Fruit fly (Drosophila melanogaster) whole organism, embryonic: Measurements from ENCODE around the gene CG3902.

Source experiments
- Antp ChIP-seq: fragments of 200-800 bp; sonication (Bioruptor generic); optimal IDR thresholded peaks from 3 replicates; lab custom pipeline; 2016; ENCODE audit warnings: missing biosample characterization, missing genetic modification characterization
- CG10462 ChIP-seq: fragments of 200-800 bp; sonication (Bioruptor generic); optimal IDR thresholded peaks from 2 replicates; lab custom pipeline; 2016; ENCODE audit warnings: missing biosample characterization, missing genetic modification characterization
- CG11247 ChIP-seq: fragments of 200-800 bp; sonication (Bioruptor generic); IDR thresholded peaks from 2 replicates; pipeline ENCODE4 v1.3.6; 2022; ENCODE audit warnings: missing biosample characterization, missing genetic modification characterization
- CG13894 ChIP-seq: fragments of 200-800 bp; sonication (Bioruptor generic); optimal IDR thresholded peaks from 3 replicates; lab custom pipeline; 2018; ENCODE audit warnings: missing biosample characterization, mild to moderate bottlenecking, missing genetic modification characterization, moderate library complexity
- CG14050 ChIP-seq: fragments of 200-800 bp; sonication (Bioruptor generic); IDR thresholded peaks from 3 replicates; pipeline ENCODE4 v1.3.6; 2022; ENCODE audit warnings: missing biosample characterization, missing genetic modification characterization
- CG1529 ChIP-seq: fragments of 200-800 bp; sonication (Bioruptor generic); optimal IDR thresholded peaks from 3 replicates; lab custom pipeline; 2018; ENCODE audit warnings: missing biosample characterization, missing genetic modification characterization
- CG16815 ChIP-seq: fragments of 200-800 bp; sonication (Bioruptor generic); optimal IDR thresholded peaks from 3 replicates; lab custom pipeline; 2017; ENCODE audit warnings: missing biosample characterization, mild to moderate bottlenecking, missing genetic modification characterization
- CG17328 ChIP-seq: fragments of 200-800 bp; sonication (Bioruptor generic); IDR thresholded peaks from 2 replicates; pipeline ENCODE4 v1.3.6; 2022; ENCODE audit warnings: missing biosample characterization, missing genetic modification characterization
- CG17361 ChIP-seq: fragments of 200-800 bp; sonication (Bioruptor generic); IDR thresholded peaks from 3 replicates; pipeline ENCODE4 v1.3.6; 2022; ENCODE audit warnings: missing biosample characterization, missing genetic modification characterization
- CG17612 ChIP-seq: fragments of 200-800 bp; sonication (Bioruptor generic); IDR thresholded peaks from 2 replicates; pipeline ENCODE4 v1.3.6; 2022; ENCODE audit warnings: missing biosample characterization, missing genetic modification characterization
- CG31365 ChIP-seq: fragments of 200-800 bp; sonication (Bioruptor generic); optimal IDR thresholded peaks from 2 replicates; lab custom pipeline; 2018; ENCODE audit warnings: missing biosample characterization, mild to moderate bottlenecking, missing genetic modification characterization
- CG3726 ChIP-seq: fragments of 200-800 bp; sonication (Bioruptor generic); IDR thresholded peaks from 3 replicates; pipeline ENCODE4, ENCODE4 v1.3.6; 2022; ENCODE audit warnings: missing biosample characterization, missing genetic modification characterization
- CG4730 ChIP-seq: fragments of 200-800 bp; sonication (Bioruptor generic); IDR thresholded peaks from 2 replicates; pipeline ENCODE4 v1.3.6; 2022; ENCODE audit warnings: missing biosample characterization, missing genetic modification characterization
- CG5245 ChIP-seq: fragments of 200-800 bp; sonication (Bioruptor generic); optimal IDR thresholded peaks from 3 replicates; lab custom pipeline; 2016; ENCODE audit warnings: missing biosample characterization, missing genetic modification characterization
- CG7556 ChIP-seq: fragments of 200-800 bp; sonication (Bioruptor generic); optimal IDR thresholded peaks from 2 replicates; lab custom pipeline; 2017; ENCODE audit warnings: missing biosample characterization, mild to moderate bottlenecking, missing genetic modification characterization
- CG7786 ChIP-seq: fragments of 200-800 bp; sonication (Bioruptor generic); optimal IDR thresholded peaks from 2 replicates; lab custom pipeline; 2016; ENCODE audit warnings: missing biosample characterization, missing genetic modification characterization
- CG8359 ChIP-seq: fragments of 200-800 bp; sonication (Bioruptor generic); optimal IDR thresholded peaks from 2 replicates; lab custom pipeline; 2017; ENCODE audit warnings: missing biosample characterization, mild to moderate bottlenecking, missing genetic modification characterization, borderline replicate concordance
- CG8765 ChIP-seq: fragments of 200-800 bp; sonication (Bioruptor generic); IDR thresholded peaks from 2 replicates; pipeline ENCODE4 v1.3.6; 2022; ENCODE audit warnings: missing biosample characterization, missing genetic modification characterization
- CTCF ChIP-seq: fragments of 200-800 bp; sonication (Bioruptor generic); optimal IDR thresholded peaks from 2 replicates; lab custom pipeline; 2017; ENCODE audit warnings: missing biosample characterization, mild to moderate bottlenecking, missing genetic modification characterization, moderate library complexity
- CkIIα-i1 ChIP-seq: fragments of 200-800 bp; sonication (Bioruptor generic); IDR thresholded peaks from 2 replicates; pipeline ENCODE4 v1.3.6; 2022; ENCODE audit warnings: missing biosample characterization, missing genetic modification characterization
- Dref ChIP-seq: fragments of 200-800 bp; sonication (Bioruptor generic); IDR thresholded peaks from 2 replicates; pipeline ENCODE4 v1.3.6; 2022; ENCODE audit warnings: missing biosample characterization, missing genetic modification characterization
- Fer1 ChIP-seq: fragments of 200-800 bp; sonication (Bioruptor generic); optimal IDR thresholded peaks from 2 replicates; lab custom pipeline; 2017; ENCODE audit warnings: missing biosample characterization, mild to moderate bottlenecking, missing genetic modification characterization
- Gug ChIP-seq: fragments of 200-800 bp; sonication (Bioruptor generic); IDR thresholded peaks from 4 replicates; pipeline ENCODE4 v1.3.6; 2022; ENCODE audit warnings: missing biosample characterization, missing genetic modification characterization
- H2.0 ChIP-seq: fragments of 200-800 bp; sonication (Bioruptor generic); IDR thresholded peaks from 2 replicates; pipeline ENCODE4 v1.3.6; 2022; ENCODE audit warnings: missing biosample characterization, missing genetic modification characterization
- HHEX ChIP-seq: fragments of 200-800 bp; sonication (Bioruptor generic); optimal IDR thresholded peaks from 3 replicates; lab custom pipeline; 2017; ENCODE audit warnings: missing biosample characterization, mild to moderate bottlenecking, missing genetic modification characterization, missing genetic modification reagents
- HLH54F ChIP-seq: fragments of 200-800 bp; sonication (Bioruptor generic); optimal IDR thresholded peaks from 3 replicates; lab custom pipeline; 2016; ENCODE audit warnings: missing biosample characterization, missing genetic modification characterization
- MESR4 ChIP-seq: fragments of 200-800 bp; sonication (Bioruptor generic); optimal IDR thresholded peaks from 2 replicates; lab custom pipeline; 2018; ENCODE audit warnings: missing biosample characterization, mild to moderate bottlenecking, missing genetic modification characterization, moderate library complexity
- NFAT ChIP-seq: fragments of 200-800 bp; sonication (Bioruptor generic); IDR thresholded peaks from 2 replicates; pipeline ENCODE4 v1.3.6; 2022; ENCODE audit warnings: missing biosample characterization, missing genetic modification characterization
- NfI ChIP-seq: fragments of 200-800 bp; sonication (Bioruptor generic); optimal IDR thresholded peaks from 3 replicates; lab custom pipeline; 2018; ENCODE audit warnings: missing biosample characterization, mild to moderate bottlenecking, missing genetic modification characterization, moderate library complexity
- Optix ChIP-seq: fragments of 200-800 bp; sonication (Bioruptor generic); IDR thresholded peaks from 3 replicates; pipeline ENCODE4 v1.3.6; 2022; ENCODE audit warnings: missing biosample characterization, missing genetic modification characterization
- Scr ChIP-seq: fragments of 200-800 bp; sonication (Bioruptor generic); IDR thresholded peaks from 2 replicates; pipeline ENCODE4 v1.3.6; 2022; ENCODE audit warnings: missing biosample characterization, missing genetic modification characterization; ENCODE audit not compliant: partially characterized antibody
- Stat92E ChIP-seq, 3 experiments: fragments of >200 bp in 2 of 3; fragments of 200-800 bp in 1 of 3; sonication (Bioruptor generic) in 1 of 3; optimal IDR thresholded peaks; 2 replicates each; lab custom pipeline; 2017 to 2019; ENCODE audit warnings: missing biosample characterization in 3 of 3, missing genetic modification characterization in 3 of 3, mild to moderate bottlenecking in 1 of 3, moderate library complexity in 1 of 3
- Taf1 ChIP-seq: fragments of 200-800 bp; sonication (Bioruptor generic); IDR thresholded peaks from 2 replicates; pipeline ENCODE4 v1.3.6; 2022; ENCODE audit warnings: missing biosample characterization, missing genetic modification characterization
- Usf ChIP-seq: fragments of 200-800 bp; sonication (Bioruptor generic); optimal IDR thresholded peaks from 2 replicates; lab custom pipeline; 2017; ENCODE audit warnings: missing genotype, missing biosample characterization, missing genetic modification characterization
- dmrt11E ChIP-seq: fragments of 200-800 bp; sonication (Bioruptor generic); optimal IDR thresholded peaks from 3 replicates; lab custom pipeline; 2018; ENCODE audit warnings: missing biosample characterization, mild to moderate bottlenecking, missing genetic modification characterization, moderate library complexity
- ewg ChIP-seq: fragments of 200-800 bp; sonication (Bioruptor generic); optimal IDR thresholded peaks from 3 replicates; lab custom pipeline; 2017; ENCODE audit warnings: mild to moderate bottlenecking, missing biosample characterization, missing genetic modification reagents, missing genetic modification characterization
- eyg ChIP-seq: fragments of 200-800 bp; sonication (Bioruptor generic); optimal IDR thresholded peaks from 3 replicates; lab custom pipeline; 2016; ENCODE audit warnings: missing biosample characterization, missing genetic modification characterization
- fd102C ChIP-seq: fragments of 200-800 bp; sonication (Bioruptor generic); optimal IDR thresholded peaks from 2 replicates; lab custom pipeline; 2018; ENCODE audit warnings: missing biosample characterization, mild to moderate bottlenecking, missing genetic modification characterization, moderate library complexity
- fd96Cb ChIP-seq: fragments of 200-800 bp; sonication (Bioruptor generic); optimal IDR thresholded peaks from 2 replicates; lab custom pipeline; 2018; ENCODE audit warnings: missing biosample characterization, mild to moderate bottlenecking, missing genetic modification characterization, moderate library complexity
- gt ChIP-seq: fragments of 200-800 bp; sonication (Bioruptor generic); IDR thresholded peaks from 2 replicates; pipeline ENCODE4 v1.3.6; 2022; ENCODE audit warnings: missing biosample characterization, missing genetic modification characterization
- jing ChIP-seq: fragments of 200-800 bp; sonication (Bioruptor generic); optimal IDR thresholded peaks from 2 replicates; lab custom pipeline; 2018; ENCODE audit warnings: missing biosample characterization, mild to moderate bottlenecking, missing genetic modification characterization
- jumu ChIP-seq: fragments of 200-800 bp; sonication (Bioruptor generic); optimal IDR thresholded peaks from 3 replicates; lab custom pipeline; 2016; ENCODE audit warnings: missing biosample characterization, missing genetic modification characterization
- lola ChIP-seq, 3 experiments: fragments of >200 bp in 2 of 3; fragments of 200-800 bp in 1 of 3; sonication (Bioruptor generic) in 1 of 3; optimal IDR thresholded peaks; 2 replicates each; lab custom pipeline; 2017 to 2019; ENCODE audit warnings: missing biosample characterization in 3 of 3, missing genetic modification characterization in 3 of 3, mild to moderate bottlenecking in 1 of 3, moderate library complexity in 1 of 3
- nerfin-2 ChIP-seq: fragments of 200-800 bp; sonication (Bioruptor generic); IDR thresholded peaks from 2 replicates; pipeline ENCODE4 v1.3.6; 2022; ENCODE audit warnings: missing biosample characterization, missing genetic modification characterization; ENCODE audit not compliant: partially characterized antibody
- pfk ChIP-seq: fragments of 200-800 bp; sonication (Bioruptor generic); optimal IDR thresholded peaks from 2 replicates; lab custom pipeline; 2018; ENCODE audit warnings: missing biosample characterization, mild to moderate bottlenecking, missing genetic modification characterization, moderate library complexity
- sim ChIP-seq: fragments of 200-800 bp; sonication (Bioruptor generic); IDR thresholded peaks from 2 replicates; pipeline ENCODE4 v1.3.6; 2022; ENCODE audit warnings: missing biosample characterization, missing genetic modification characterization
- so ChIP-seq: fragments of 200-800 bp; sonication (Bioruptor generic); IDR thresholded peaks from 3 replicates; pipeline ENCODE4 v1.3.6; 2022; ENCODE audit warnings: missing biosample characterization, missing genetic modification characterization
- sob ChIP-seq: fragments of 200-800 bp; sonication (Bioruptor generic); IDR thresholded peaks from 2 replicates; pipeline ENCODE4 v1.3.6; 2022; ENCODE audit warnings: missing biosample characterization, missing genetic modification characterization
- sr ChIP-seq: fragments of 200-800 bp; sonication (Bioruptor generic); IDR thresholded peaks from 3 replicates; pipeline ENCODE4 v1.3.6; 2022; ENCODE audit warnings: missing biosample characterization, missing genetic modification characterization
- tll ChIP-seq, 2 experiments: fragments of 200-800 bp in 1 of 2; fragments of >200 bp in 1 of 2; sonication (Bioruptor generic) in 1 of 2; optimal IDR thresholded peaks; 2 replicates each; lab custom pipeline; 2017 to 2019; ENCODE audit warnings: missing biosample characterization in 2 of 2, missing genetic modification characterization in 2 of 2, mild to moderate bottlenecking in 1 of 2, moderate library complexity in 1 of 2
- tx ChIP-seq: fragments of 200-800 bp; sonication (Bioruptor generic); optimal IDR thresholded peaks from 2 replicates; lab custom pipeline; 2016; ENCODE audit warnings: missing biosample characterization, missing genetic modification characterization
- vnd ChIP-seq: fragments of 200-800 bp; sonication (Bioruptor generic); IDR thresholded peaks from 3 replicates; pipeline ENCODE4 v1.3.6; 2022; ENCODE audit warnings: missing biosample characterization, missing genetic modification characterization; ENCODE audit not compliant: partially characterized antibody
- yki ChIP-seq: fragments of >200 bp; optimal IDR thresholded peaks from 3 replicates; lab custom pipeline; 2018

CG3902 gene

dm6 chr3L:18872440-18872839 is 25.7 kb downstream of the CG3902 start, which contains the start of the genes Rad9 and Uggt (continued):
- TF ChIP-seq CG16815 (GFP tag; lab: Kevin White, UChicago) (no peak), jumu (no peak), Dref (GFP tag; lab: Robert Waterston, UW) (no peak), fd102C (GFP tag; lab: Kevin White, UChicago) (no peak), CG4730 (GFP tag; lab: Robert Waterston, UW) (no peak), tx (GFP tag; lab: Kevin White, UChicago) (no peak), Fer1 (GFP tag; lab: Kevin White, UChicago) (no peak), CG13894 (tag; lab: Kevin White, UChicago) (no peak), H2.0 (no peak), jing (GFP tag; lab: Kevin White, UChicago) (no peak), lola (GFP tag; optimal IDR thresholded peaks at IDR 0.05; lab: Kevin White, UChicago) (peak in 1 of 3 experiments; percentile 41), so (GFP tag; lab: Robert Waterston, UW) (no peak), tll (GFP tag; optimal IDR thresholded peaks at IDR 0.05; lab: Kevin White, UChicago) (no peak), CG14050 (GFP tag; lab: Robert Waterston, UW) (no peak), ewg (GFP tag; lab: Kevin White, UChicago) (no peak), CG17328 (GFP tag; lab: Robert Waterston, UW) (no peak), Taf1 (GFP tag; lab: Robert Waterston, UW) (no peak), MESR4 (GFP tag; lab: Kevin White, UChicago) (peak; percentile 28), CG10462 (GFP tag; lab: Kevin White, UChicago) (no peak), CkIIα-i1 (GFP tag; lab: Robert Waterston, UW) (no peak), CG7556 (no peak), CG1529 (GFP tag; lab: Kevin White, UChicago) (no peak), vnd (GFP tag; lab: Robert Waterston, UW) (no peak), Stat92E (GFP tag; optimal IDR thresholded peaks at IDR 0.05; lab: Kevin White, UChicago) (no peak), Antp (no peak), fd96Cb (tag; lab: Kevin White, UChicago) (no peak), nerfin-2 (GFP tag; lab: Robert Waterston, UW) (no peak), sr (GFP tag; lab: Robert Waterston, UW) (no peak), CG31365 (tag; lab: Kevin White, UChicago) (no peak), CG17361 (GFP tag; lab: Robert Waterston, UW) (no peak), dmrt11E (tag; lab: Kevin White, UChicago) (peak; percentile 18), eyg (no peak), CG11247 (GFP tag; lab: Robert Waterston, UW) (no peak), gt (GFP tag; lab: Robert Waterston, UW) (no peak), CG8765 (GFP tag; lab: Robert Waterston, UW) (no peak), NFAT (GFP tag; lab: Robert Waterston, UW) (no peak), CTCF (GFP tag; lab: Kevin White, UChicago) (no peak), Usf (no peak), CG5245 (GFP tag; lab: Kevin White, UChicago) (no peak), HHEX (GFP tag; lab: Kevin White, UChicago) (no peak), NfI (GFP tag; lab: Kevin White, UChicago) (no peak), Optix (GFP tag; lab: Robert Waterston, UW) (no peak), HLH54F (GFP tag; lab: Kevin White, UChicago) (no peak), CG3726 (no peak), CG8359 (no peak), sob (GFP tag; lab: Robert Waterston, UW) (no peak), yki (no peak), CG7786 (GFP tag; lab: Kevin White, UChicago) (no peak), pfk (GFP tag; lab: Kevin White, UChicago) (peak; percentile 20), sim (no peak), Gug (GFP tag; lab: Robert Waterston, UW) (no peak), Scr (GFP tag; lab: Robert Waterston, UW) (0 out of 2 replicates have a peak, but pooled peaks have one; percentile 43), CG17612 (GFP tag; lab: Robert Waterston, UW) (no peak)
